Fruit fly (Drosophila melanogaster) whole organism, embryonic: ENCODE results near the gene Fbxl7.

ENCODE experiments used
- Ada2b ChIP-seq: fragments of 200-800 bp; sonication (Bioruptor generic); IDR thresholded peaks from 2 replicates; pipeline ENCODE4 v1.3.6; 2022; ENCODE audit warnings: missing biosample characterization, missing genetic modification characterization
- CG11093 ChIP-seq: fragments of 200-800 bp; sonication (Bioruptor generic); IDR thresholded peaks from 3 replicates; pipeline ENCODE4 v1.3.6; 2022; ENCODE audit warnings: missing biosample characterization, missing genetic modification characterization
- CG11247 ChIP-seq: fragments of 200-800 bp; sonication (Bioruptor generic); IDR thresholded peaks from 2 replicates; pipeline ENCODE4 v1.3.6; 2022; ENCODE audit warnings: missing biosample characterization, missing genetic modification characterization
- CG11456 ChIP-seq: fragments of 200-800 bp; sonication (Bioruptor generic); IDR thresholded peaks from 3 replicates; pipeline ENCODE4 v1.3.6; 2022; ENCODE audit warnings: missing biosample characterization, missing genetic modification characterization
- CG11696 ChIP-seq: fragments of 200-800 bp; sonication (Bioruptor generic); IDR thresholded peaks from 2 replicates; pipeline ENCODE4 v1.3.6; 2022; ENCODE audit warnings: missing biosample characterization, missing genetic modification characterization
- CG12071 ChIP-seq: fragments of 200-800 bp; sonication (Bioruptor generic); optimal IDR thresholded peaks from 3 replicates; lab custom pipeline; 2018; ENCODE audit warnings: missing biosample characterization, mild to moderate bottlenecking, missing genetic modification characterization
- CG2712 ChIP-seq: fragments of 200-800 bp; optimal IDR thresholded peaks from 3 replicates; lab custom pipeline; 2019; ENCODE audit warnings: missing biosample characterization, mild to moderate bottlenecking, missing genetic modification characterization, moderate library complexity
- CG31224 ChIP-seq: fragments of 200-800 bp; sonication (Bioruptor generic); IDR thresholded peaks from 2 replicates; pipeline ENCODE4 v1.3.6; 2022; ENCODE audit warnings: missing biosample characterization, missing genetic modification characterization
- CG34376 ChIP-seq: fragments of 200-800 bp; sonication (Bioruptor generic); optimal IDR thresholded peaks from 2 replicates; lab custom pipeline; 2018; ENCODE audit warnings: missing biosample characterization, mild to moderate bottlenecking, missing genetic modification characterization
- CG42726 ChIP-seq: fragments of 200-800 bp; sonication (Bioruptor generic); IDR thresholded peaks from 2 replicates; pipeline ENCODE4 v1.3.6; 2022; ENCODE audit warnings: missing biosample characterization, missing genetic modification characterization; ENCODE audit not compliant: partially characterized antibody
- CG6765 ChIP-seq: fragments of 200-800 bp; sonication (Bioruptor generic); optimal IDR thresholded peaks from 3 replicates; lab custom pipeline; 2017; ENCODE audit warnings: missing biosample characterization, mild to moderate bottlenecking, missing genetic modification characterization
- CG8944 ChIP-seq: fragments of 200-800 bp; sonication (Bioruptor generic); optimal IDR thresholded peaks from 3 replicates; lab custom pipeline; 2016; ENCODE audit warnings: missing biosample characterization, missing genetic modification characterization
- D ChIP-seq, 2 experiments: fragments of 200-800 bp in 1 of 2; fragments of >200 bp in 1 of 2; sonication (Bioruptor generic) in 1 of 2; optimal IDR thresholded peaks; 2 replicates in 1 of 2; 3 replicates in 1 of 2; lab custom pipeline; 2017; ENCODE audit warnings: mild to moderate bottlenecking in 1 of 2, missing biosample characterization in 1 of 2, missing genetic modification characterization in 1 of 2, missing genetic modification reagents in 1 of 2
- Drgx ChIP-seq: fragments of 200-800 bp; sonication (Bioruptor generic); IDR thresholded peaks from 2 replicates; pipeline ENCODE4 v1.3.6; 2022; ENCODE audit warnings: missing biosample characterization, missing genetic modification characterization
- E2f1 ChIP-seq: fragments of 200-800 bp; sonication (Bioruptor generic); IDR thresholded peaks from 2 replicates; pipeline ENCODE4 v1.3.6; 2022; ENCODE audit warnings: missing biosample characterization, missing genetic modification characterization
- MESR4 ChIP-seq: fragments of 200-800 bp; sonication (Bioruptor generic); optimal IDR thresholded peaks from 2 replicates; lab custom pipeline; 2018; ENCODE audit warnings: missing biosample characterization, mild to moderate bottlenecking, missing genetic modification characterization, moderate library complexity
- Mrtf ChIP-seq: fragments of 200-800 bp; sonication (Bioruptor generic); IDR thresholded peaks from 3 replicates; pipeline ENCODE4 v1.3.6; 2022; ENCODE audit warnings: missing biosample characterization, missing genetic modification characterization
- Optix ChIP-seq: fragments of 200-800 bp; sonication (Bioruptor generic); IDR thresholded peaks from 3 replicates; pipeline ENCODE4 v1.3.6; 2022; ENCODE audit warnings: missing biosample characterization, missing genetic modification characterization
- Ssrp ChIP-seq: fragments of 200-800 bp; sonication (Bioruptor generic); optimal IDR thresholded peaks from 2 replicates; lab custom pipeline; 2018; ENCODE audit warnings: missing biosample characterization, mild to moderate bottlenecking, missing genetic modification characterization, moderate library complexity
- Stat92E ChIP-seq, 3 experiments: fragments of >200 bp in 2 of 3; fragments of 200-800 bp in 1 of 3; sonication (Bioruptor generic) in 1 of 3; optimal IDR thresholded peaks; 2 replicates each; lab custom pipeline; 2017 to 2019; ENCODE audit warnings: missing biosample characterization in 3 of 3, missing genetic modification characterization in 3 of 3, mild to moderate bottlenecking in 1 of 3, moderate library complexity in 1 of 3
- Xbp1 ChIP-seq: fragments of 200-800 bp; sonication (Bioruptor generic); optimal IDR thresholded peaks from 3 replicates; lab custom pipeline; 2016; ENCODE audit warnings: missing biosample characterization, mild to moderate bottlenecking, missing genetic modification characterization
- bcd ChIP-seq: fragments of 200-800 bp; sonication (Bioruptor generic); optimal IDR thresholded peaks from 2 replicates; lab custom pipeline; 2017; ENCODE audit warnings: missing biosample characterization, mild to moderate bottlenecking, missing genetic modification characterization
- chinmo ChIP-seq: fragments of 200-800 bp; sonication (Bioruptor generic); IDR thresholded peaks from 4 replicates; pipeline ENCODE4 v1.3.6; 2022; ENCODE audit warnings: missing biosample characterization, missing genetic modification characterization; ENCODE audit not compliant: partially characterized antibody
- esg ChIP-seq: fragments of 200-800 bp; sonication (Bioruptor generic); conservative IDR thresholded peaks from 2 replicates; pipeline ENCODE4 v1.3.6; 2022; ENCODE audit warnings: missing biosample characterization, missing genetic modification characterization
- exex ChIP-seq: fragments of 200-800 bp; sonication (Bioruptor generic); optimal IDR thresholded peaks from 4 replicates; lab custom pipeline; 2018; ENCODE audit warnings: missing biosample characterization, mild to moderate bottlenecking, missing genetic modification characterization, moderate library complexity
- eyg ChIP-seq: fragments of 200-800 bp; sonication (Bioruptor generic); optimal IDR thresholded peaks from 3 replicates; lab custom pipeline; 2016; ENCODE audit warnings: missing biosample characterization, missing genetic modification characterization
- fru ChIP-seq: fragments of >200 bp; optimal IDR thresholded peaks from 2 replicates; lab custom pipeline; 2017
- ftz-f1 ChIP-seq: fragments of 200-800 bp; sonication (Bioruptor generic); optimal IDR thresholded peaks from 2 replicates; lab custom pipeline; 2016; ENCODE audit warnings: missing biosample characterization, missing genetic modification characterization
- gcm ChIP-seq: fragments of 200-800 bp; sonication (Bioruptor generic); optimal IDR thresholded peaks from 2 replicates; lab custom pipeline; 2019; ENCODE audit warnings: missing biosample characterization, mild to moderate bottlenecking, missing genetic modification characterization, moderate library complexity
- gt ChIP-seq: fragments of 200-800 bp; sonication (Bioruptor generic); IDR thresholded peaks from 2 replicates; pipeline ENCODE4 v1.3.6; 2022; ENCODE audit warnings: missing biosample characterization, missing genetic modification characterization
- maf-S ChIP-seq: fragments of 200-800 bp; sonication (Bioruptor generic); optimal IDR thresholded peaks from 2 replicates; lab custom pipeline; 2016; ENCODE audit warnings: missing biosample characterization, missing genetic modification characterization
- sqz ChIP-seq: fragments of 200-800 bp; sonication (Bioruptor generic); optimal IDR thresholded peaks from 3 replicates; lab custom pipeline; 2018; ENCODE audit warnings: missing biosample characterization, mild to moderate bottlenecking, missing genetic modification characterization
- sug ChIP-seq: fragments of 200-800 bp; optimal IDR thresholded peaks from 2 replicates; lab custom pipeline; 2019; ENCODE audit warnings: missing biosample characterization, mild to moderate bottlenecking, missing genetic modification characterization, moderate library complexity
- tio ChIP-seq: fragments of 200-800 bp; sonication (Bioruptor generic); optimal IDR thresholded peaks from 2 replicates; lab custom pipeline; 2017; ENCODE audit warnings: missing biosample characterization, missing genetic modification characterization, inconsistent platforms
- usp ChIP-seq: fragments of >200 bp; optimal IDR thresholded peaks from 2 replicates; lab custom pipeline; 2017; ENCODE audit warnings: missing biosample characterization, missing genetic modification characterization

Fbxl7 gene

DNA sequence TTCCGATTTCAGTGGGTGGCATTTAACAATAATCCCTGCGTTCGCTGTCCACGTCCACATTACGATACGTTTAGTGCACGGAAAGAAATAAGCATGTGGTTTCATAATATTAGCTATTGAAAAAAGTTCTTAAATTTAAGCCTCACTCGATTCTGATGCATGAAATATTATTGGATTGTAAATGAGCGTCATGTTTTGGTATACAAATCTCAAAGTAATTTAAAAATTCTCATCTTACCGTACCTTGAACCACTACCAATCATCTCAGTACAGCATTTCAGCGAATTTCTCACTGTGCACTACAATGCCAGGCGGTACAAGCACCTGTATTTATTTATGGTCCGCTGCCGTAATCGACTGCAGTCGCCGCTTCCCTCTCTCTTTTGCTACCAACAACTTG lies 53.5 kb downstream of the Fbxl7 start (continued):
- TF ChIP-seq Optix (GFP tag; lab: Robert Waterston, UW), result no peak
- no peak for TF ChIP-seq Mrtf
- peak; percentile 79 for TF ChIP-seq CG12071
- peak; percentile 50 for TF ChIP-seq CG6765 (GFP tag; lab: Kevin White, UChicago)
- no peak for TF ChIP-seq E2f1 (GFP tag; lab: Robert Waterston, UW)
- peak; percentile 80 for TF ChIP-seq CG8944
- no peak for TF ChIP-seq gt (GFP tag; lab: Robert Waterston, UW)
- no peak for TF ChIP-seq esg (GFP tag; lab: Robert Waterston, UW)
- peak; percentile 70 for TF ChIP-seq maf-S (GFP tag; lab: Kevin White, UChicago)
- no peak for TF ChIP-seq CG11247
- no peak for TF ChIP-seq D (optimal IDR thresholded peaks at IDR 0.05; lab: Kevin White, UChicago)
- TF ChIP-seq D (GFP tag; optimal IDR thresholded peaks at IDR 0.05; lab: Kevin White, UChicago), result peak; percentile 75
- TF ChIP-seq Xbp1 (GFP tag; lab: Kevin White, UChicago), result peak; percentile 85
- TF ChIP-seq CG31224, result no peak
- TF ChIP-seq MESR4 (GFP tag; lab: Kevin White, UChicago), result no peak
- no peak for TF ChIP-seq CG34376
- no peak for TF ChIP-seq CG42726 (GFP tag; lab: Robert Waterston, UW)
- TF ChIP-seq ftz-f1 (GFP tag; lab: Kevin White, UChicago), result no peak
- peak; percentile 75 for TF ChIP-seq tio (GFP tag; lab: Kevin White, UChicago)
- TF ChIP-seq gcm, result peak; percentile 68
- TF ChIP-seq CG11456, result no peak
- TF ChIP-seq Stat92E (GFP tag; optimal IDR thresholded peaks at IDR 0.05; lab: Kevin White, UChicago), result no peak
- peak; percentile 73; the same call in 2 of the 3 replicates for TF ChIP-seq CG11093 (GFP tag; lab: Robert Waterston, UW)
- TF ChIP-seq bcd, result peak; percentile 82
- TF ChIP-seq usp (GFP tag; lab: Kevin White, UChicago), result no peak
- no peak for TF ChIP-seq Ada2b
- no peak for TF ChIP-seq CG11696 (GFP tag; lab: Robert Waterston, UW)
- TF ChIP-seq eyg (GFP tag; lab: Kevin White, UChicago), result peak; percentile 76

DNA sequence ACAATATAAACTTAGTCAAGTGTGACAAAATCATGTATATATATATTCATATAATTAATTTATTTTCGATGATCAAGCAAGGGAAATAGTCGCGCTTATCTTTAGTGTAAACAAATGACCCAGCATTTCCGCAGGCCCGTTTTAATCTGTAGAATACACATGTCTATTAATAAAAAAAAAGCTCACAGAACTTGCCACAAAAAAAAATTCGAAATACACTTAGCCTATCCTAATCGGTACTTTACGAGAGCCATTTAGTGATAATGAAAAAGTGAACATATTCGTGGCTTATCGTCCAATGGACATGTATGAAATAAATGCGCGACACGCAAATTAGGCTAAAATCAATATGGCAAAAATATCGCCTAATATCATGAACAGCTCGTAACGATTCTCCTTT lies 54.5 kb downstream of the Fbxl7 start:
- TF ChIP-seq Ssrp (tag; lab: Kevin White, UChicago), result no peak
- no peak for TF ChIP-seq fru (lab: Kevin White, UChicago)
- TF ChIP-seq sqz (GFP tag; lab: Kevin White, UChicago), result peak; percentile 5
- TF ChIP-seq chinmo (GFP tag; lab: Robert Waterston, UW), result 0 out of 4 replicates have a peak, but pooled peaks have one; percentile 55
- no peak for TF ChIP-seq CG2712
- TF ChIP-seq CG34376, result peak; percentile 51
- TF ChIP-seq exex (tag; lab: Kevin White, UChicago), result peak; percentile 95
- peak; percentile 3 for TF ChIP-seq sug (tag; lab: Kevin White, UChicago)
- no peak for TF ChIP-seq Drgx (GFP tag; lab: Robert Waterston, UW)
